Fruit fly (Drosophila melanogaster): Measurements from ENCODE around the gene CG7607.

DNA sequence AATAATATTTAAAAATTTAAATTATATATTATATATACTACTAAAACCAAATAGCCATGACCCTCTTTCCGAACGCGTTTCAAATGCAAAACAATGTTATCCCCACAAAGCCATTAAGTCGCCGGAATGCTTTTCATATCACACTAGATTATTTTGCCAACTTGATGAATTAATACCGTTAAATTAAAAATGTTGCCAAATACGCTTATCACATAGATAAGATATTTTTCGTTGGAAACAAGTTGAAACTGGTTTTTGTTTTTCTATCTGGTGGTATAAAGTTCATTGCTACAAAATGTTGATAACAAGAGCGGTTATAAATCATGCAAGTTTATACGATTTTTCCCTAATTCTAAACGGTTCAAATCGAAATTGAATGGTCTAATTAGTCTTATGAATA is 34.1 kb downstream of the CG7607 start:
- no peak for TF ChIP-seq tj (GFP tag; optimal IDR thresholded peaks at IDR 0.05)
- TF ChIP-seq cnc (optimal IDR thresholded peaks at IDR 0.05) = no peak
- no peak for TF ChIP-seq bab1 (GFP tag; optimal IDR thresholded peaks at IDR 0.05)
- TF ChIP-seq pad (GFP tag; optimal IDR thresholded peaks at IDR 0.05) = no peak
- TF ChIP-seq CG5204 (GFP tag; optimal IDR thresholded peaks at IDR 0.05) = no peak
- no peak for TF ChIP-seq CG14711 (tag; optimal IDR thresholded peaks at IDR 0.05)

Data from whole organism, adult.